Worm (Caenorhabditis elegans) whole organism, L4 larva: ENCODE results near the gene clec-212.

Experiments
- D1046.2 ChIP-seq: fragments of 200-800 bp; sonication (Bioruptor generic); IDR thresholded peaks from 2 replicates; pipeline ENCODE4 v1.3.6; 2022; ENCODE audit warnings: missing genetic modification characterization, missing compliant biosample characterization
- ZK337.2 ChIP-seq: fragments of 200-800 bp; sonication (Bioruptor generic); IDR thresholded peaks from 2 replicates; pipeline ENCODE4 v1.3.6; 2022; ENCODE audit warnings: missing genetic modification reagents, missing genetic modification characterization, missing compliant biosample characterization
- ZK546.5 ChIP-seq, 2 experiments: sonication (generic microtip); optimal IDR thresholded peaks; 2 replicates each; lab custom pipeline; 2017; ENCODE audit warnings: missing biosample characterization in 2 of 2, missing genetic modification characterization in 2 of 2
- aly-2 ChIP-seq: sonication (generic microtip); optimal IDR thresholded peaks from 2 replicates; lab custom pipeline; 2018; ENCODE audit warnings: missing biosample characterization, missing genetic modification characterization
- attf-4 ChIP-seq: sonication (generic microtip); optimal IDR thresholded peaks from 3 replicates; lab custom pipeline; 2017; ENCODE audit warnings: missing biosample characterization, missing genetic modification characterization
- ceh-44 ChIP-seq: fragments of 200-800 bp; sonication (Bioruptor generic); IDR thresholded peaks from 2 replicates; pipeline ENCODE4 v1.3.6; 2022; ENCODE audit warnings: missing genetic modification reagents, missing genetic modification characterization, missing compliant biosample characterization
- ctbp-1 ChIP-seq: fragments of 200-800 bp; sonication (Bioruptor generic); IDR thresholded peaks from 2 replicates; pipeline ENCODE4 v1.3.6; 2022; ENCODE audit warnings: missing genetic modification reagents, missing genetic modification characterization, missing compliant biosample characterization
- daf-12 ChIP-seq: fragments of 150-350 bp; optimal IDR thresholded peaks from 2 replicates; lab custom pipeline; 2014; ENCODE audit warnings: missing biosample characterization, missing genetic modification reagents, missing genetic modification characterization
- dpl-1 ChIP-seq: fragments of 150-350 bp; optimal IDR thresholded peaks from 2 replicates; lab custom pipeline; 2014; ENCODE audit warnings: missing biosample characterization, missing genetic modification reagents, missing genetic modification characterization
- dve-1 ChIP-seq: sonication (generic microtip); optimal IDR thresholded peaks from 2 replicates; lab custom pipeline; 2017; ENCODE audit warnings: antibody characterized with exemption, mild to moderate bottlenecking, missing genetic modification characterization, missing compliant biosample characterization; ENCODE audit not compliant: insufficient read depth
- egl-43 ChIP-seq: fragments of 200-800 bp; sonication (Bioruptor generic); IDR thresholded peaks from 2 replicates; pipeline ENCODE4 v1.3.6; 2022; ENCODE audit warnings: missing genetic modification reagents, missing genetic modification characterization, missing compliant biosample characterization
- hlh-11 ChIP-seq: fragments of 200-800 bp; sonication (Bioruptor generic); optimal IDR thresholded peaks from 2 replicates; lab custom pipeline; 2018; ENCODE audit warnings: mild to moderate bottlenecking, missing genetic modification characterization, missing compliant biosample characterization
- lin-15B ChIP-seq: fragments of 150-350 bp; sonication (generic microtip); optimal IDR thresholded peaks from 3 replicates; lab custom pipeline; 2014; ENCODE audit warnings: missing biosample characterization, missing genetic modification characterization
- lin-29 ChIP-seq: fragments of 200-800 bp; sonication (Bioruptor generic); IDR thresholded peaks from 2 replicates; pipeline ENCODE4 v1.3.6; 2022; ENCODE audit warnings: missing genetic modification reagents, missing genetic modification characterization, missing compliant biosample characterization
- lin-39 ChIP-seq: fragments of 150-350 bp; optimal IDR thresholded peaks from 2 replicates; lab custom pipeline; 2014; ENCODE audit warnings: missing biosample characterization, missing genetic modification reagents, missing genetic modification characterization
- lsy-2 ChIP-seq, 2 experiments: fragments of 150-350 bp in 1 of 2; sonication (generic microtip) in 1 of 2; optimal IDR thresholded peaks; 2 replicates each; lab custom pipeline; 2014 to 2017; ENCODE audit warnings: missing biosample characterization in 2 of 2, missing genetic modification characterization in 2 of 2
- nhr-10 ChIP-seq: fragments of 150-350 bp; optimal IDR thresholded peaks from 2 replicates; lab custom pipeline; 2014; ENCODE audit warnings: missing biosample characterization, missing genetic modification characterization
- nhr-102 ChIP-seq: sonication (generic microtip); optimal IDR thresholded peaks from 2 replicates; lab custom pipeline; 2016; ENCODE audit warnings: mild to moderate bottlenecking, missing genetic modification characterization, moderate library complexity, missing compliant biosample characterization
- nhr-28 ChIP-seq: fragments of 150-350 bp; optimal IDR thresholded peaks from 2 replicates; lab custom pipeline; 2014; ENCODE audit warnings: missing biosample characterization, missing genetic modification characterization
- nhr-6 ChIP-seq: fragments of 150-350 bp; optimal IDR thresholded peaks from 2 replicates; lab custom pipeline; 2014; ENCODE audit warnings: missing biosample characterization, missing genetic modification characterization
- pha-4 ChIP-seq, 2 experiments: fragments of 150-350 bp in 1 of 2; fragments of 200-800 bp in 1 of 2; sonication (Bioruptor generic) in 1 of 2; IDR thresholded peaks in 1 of 2; optimal IDR thresholded peaks in 1 of 2; 2 replicates each; pipeline versions ENCODE4 v1.3.6 to Lab custom; 2014 to 2022; ENCODE audit warnings: missing genetic modification characterization in 2 of 2, missing genetic modification reagents in 2 of 2, missing biosample characterization in 1 of 2, missing compliant biosample characterization in 1 of 2
- snpc-1.2 ChIP-seq: fragments of 200-800 bp; sonication (Bioruptor generic); IDR thresholded peaks from 2 replicates; pipeline ENCODE4 v1.3.6; 2022; ENCODE audit warnings: missing genetic modification reagents, missing genetic modification characterization, missing compliant biosample characterization
- snpc-4 ChIP-seq: fragments of 150-350 bp; optimal IDR thresholded peaks from 2 replicates; lab custom pipeline; 2014; ENCODE audit warnings: missing biosample characterization, missing genetic modification characterization
- tag-97 ChIP-seq: fragments of 200-800 bp; sonication (Bioruptor generic); IDR thresholded peaks from 2 replicates; pipeline ENCODE4 v1.3.6; 2022; ENCODE audit warnings: missing genetic modification characterization, missing compliant biosample characterization
- unc-130 ChIP-seq: sonication (generic microtip); optimal IDR thresholded peaks from 2 replicates; lab custom pipeline; 2016; ENCODE audit warnings: missing genetic modification reagents, missing genetic modification characterization, missing compliant biosample characterization
- unc-39 ChIP-seq: sonication (generic microtip); optimal IDR thresholded peaks from 2 replicates; lab custom pipeline; 2017; ENCODE audit warnings: missing biosample characterization, missing genetic modification characterization
- unc-62 ChIP-seq, 3 experiments: fragments of 150-350 bp in 1 of 3; sonication (generic microtip); optimal IDR thresholded peaks in 2 of 3; peaks in 1 of 3; 1 replicate in 1 of 3; 2 replicates in 2 of 3; lab custom pipeline; 2014 to 2017; ENCODE audit warnings: missing biosample characterization in 3 of 3, missing genetic modification characterization in 3 of 3, missing genetic modification reagents in 3 of 3, missing genotype in 1 of 3
- zfp-2 ChIP-seq: sonication (generic microtip); optimal IDR thresholded peaks from 2 replicates; lab custom pipeline; 2016; ENCODE audit warnings: mild to moderate bottlenecking, missing genetic modification characterization, missing compliant biosample characterization
- zfp-3 ChIP-seq: fragments of 200-800 bp; sonication (Bioruptor generic); conservative IDR thresholded peaks from 2 replicates; pipeline ENCODE4 v1.3.6; 2022; ENCODE audit warnings: missing genetic modification reagents, missing genetic modification characterization, missing compliant biosample characterization
- zip-11 ChIP-seq: fragments of 200-800 bp; sonication (Bioruptor generic); IDR thresholded peaks from 2 replicates; pipeline ENCODE4 v1.3.6; 2022; ENCODE audit warnings: missing genetic modification characterization, missing compliant biosample characterization
- ztf-11 ChIP-seq: fragments of 150-350 bp; optimal IDR thresholded peaks from 2 replicates; lab custom pipeline; 2014; ENCODE audit warnings: missing biosample characterization, missing genetic modification characterization

clec-212 gene

ce11 chrV:7570290-7570689 is at the start of gene clec-212:
TSS of gene clec-212 (minus strand) at chrV:7570390.
- TF ChIP-seq attf-4 (tag; lab: Kevin White, UChicago) = no peak
- TF ChIP-seq lin-39 = no peak
- TF ChIP-seq dve-1 (tag; lab: Kevin White, UChicago) = no peak
- no peak for TF ChIP-seq tag-97 (GFP tag; lab: Robert Waterston, UW)
- TF ChIP-seq snpc-1.2 (GFP tag; lab: Robert Waterston, UW) = no peak
- TF ChIP-seq lin-15B (tag; lab: Kevin White, UChicago) = no peak
- TF ChIP-seq lsy-2 (tag; optimal IDR thresholded peaks at IDR 0.05; lab: Kevin White, UChicago) = no peak
- no peak for TF ChIP-seq D1046.2
- no peak for TF ChIP-seq dpl-1 (GFP tag; lab: Kevin White, UChicago)
- TF ChIP-seq ceh-44 (GFP tag; lab: Robert Waterston, UW) = no peak
- no peak for TF ChIP-seq nhr-102
- no peak for TF ChIP-seq daf-12 (tag; lab: Kevin White, UChicago)
- TF ChIP-seq aly-2 = no peak
- TF ChIP-seq zip-11 (GFP tag; lab: Robert Waterston, UW) = no peak
- no peak for TF ChIP-seq nhr-10 (tag; lab: Kevin White, UChicago)
- TF ChIP-seq hlh-11 = no peak
- TF ChIP-seq unc-39 (tag; lab: Kevin White, UChicago) = no peak
- TF ChIP-seq zfp-2 = no peak
- TF ChIP-seq, all 104 proteins: peak for 0

- peak in 1 of 2 experiments; percentile 78 for TF ChIP-seq unc-62 (GFP tag; optimal IDR thresholded peaks at IDR 0.05 in 1 of 2; lab: Kevin White, UChicago)
- TF ChIP-seq unc-62 (tag; optimal IDR thresholded peaks at IDR 0.05; lab: Kevin White, UChicago) = no peak
- TF ChIP-seq zip-11 (GFP tag; lab: Robert Waterston, UW) = no peak
These were observed 47.9 kb upstream of the clec-212 start, which contains the start of gene C50E3.15 for ce11 chrV:7618114-7618513. TSS of gene C50E3.15 (plus strand) at chrV:7618414.

DNA sequence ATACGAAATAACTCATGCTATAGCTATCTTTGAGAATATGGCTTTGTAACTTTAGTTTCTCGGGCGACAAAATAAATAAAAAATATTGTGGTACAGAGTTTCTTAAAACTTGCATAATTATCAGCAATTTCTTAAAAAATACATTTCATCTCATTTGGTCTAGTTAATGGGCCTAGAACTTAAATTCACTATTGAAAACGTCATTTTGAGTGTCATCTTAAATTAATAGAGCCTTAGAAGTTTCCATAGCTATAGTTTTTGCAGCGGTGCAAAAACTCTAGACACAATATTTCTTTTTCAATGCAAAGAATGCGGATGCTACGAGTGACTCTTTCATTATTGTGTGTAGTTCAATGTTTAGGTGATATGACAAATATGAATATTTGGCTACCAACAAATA is 41.9 kb upstream of the clec-212 start, which contains the start of gene clec-215:
Gene clec-215 (plus strand): TSS at position 301 of the 400 bp plus-strand sequence.
- TF ChIP-seq unc-130 (no peak), pha-4 (GFP tag; IDR thresholded peaks at IDR 0.05; lab: Robert Waterston, UW) (no peak), pha-4 (tag; optimal IDR thresholded peaks at IDR 0.05; lab: Kevin White, UChicago) (no peak), nhr-6 (tag; lab: Kevin White, UChicago) (no peak), ZK546.5 (tag; optimal IDR thresholded peaks at IDR 0.05; lab: Kevin White, UChicago) (no peak), lin-29 (GFP tag; lab: Robert Waterston, UW) (no peak), ctbp-1 (GFP tag; lab: Robert Waterston, UW) (no peak), zfp-3 (GFP tag; lab: Robert Waterston, UW) (no peak)
- TF ChIP-seq, all 104 proteins: peak for 0

DNA sequence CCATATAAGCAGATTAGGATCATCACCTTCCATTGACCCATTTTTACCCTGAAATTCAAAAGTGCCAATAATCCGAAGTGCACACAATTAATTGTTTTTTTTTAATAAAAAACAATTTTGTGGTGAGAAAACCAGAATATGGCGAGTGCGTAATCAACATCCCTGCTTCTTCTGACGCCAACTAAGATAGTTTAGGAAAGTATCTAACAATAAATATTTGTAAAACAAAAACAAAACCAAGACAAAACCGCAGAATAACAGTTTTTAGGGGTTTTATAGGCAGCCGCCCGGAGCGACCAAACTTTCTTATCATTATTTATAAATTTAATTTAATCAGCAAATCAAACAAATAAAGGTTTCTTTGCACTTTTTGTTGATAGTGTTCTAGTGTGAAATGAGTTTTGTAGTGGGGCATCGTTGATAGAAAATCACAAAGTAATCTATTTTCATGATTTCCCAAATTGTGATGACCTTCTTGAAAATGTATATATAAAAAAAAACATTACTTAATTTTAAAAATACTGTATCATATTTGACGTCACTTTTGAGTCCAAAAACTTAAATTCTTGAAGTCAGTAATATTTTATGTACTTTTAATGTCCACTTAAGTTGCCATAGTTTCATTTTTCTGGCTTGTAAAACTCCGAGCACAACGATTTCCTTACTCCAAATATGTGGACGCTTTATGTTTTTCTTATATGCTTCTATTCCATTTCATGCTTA is 39.7 kb upstream of the clec-212 start, which contains the start of the genes folt-3 and clec-214:
Gene folt-3 (minus strand): TSS at position 51 of the 723 bp plus-strand sequence.
Gene clec-214 (plus strand): TSS at position 673 of the 723 bp plus-strand sequence.
- TF ChIP-seq nhr-28 (tag; lab: Kevin White, UChicago) (peak; percentile 80), ZK337.2 (GFP tag; lab: Robert Waterston, UW) (no peak)
- TF ChIP-seq, all 104 proteins: peak for 1

DNA sequence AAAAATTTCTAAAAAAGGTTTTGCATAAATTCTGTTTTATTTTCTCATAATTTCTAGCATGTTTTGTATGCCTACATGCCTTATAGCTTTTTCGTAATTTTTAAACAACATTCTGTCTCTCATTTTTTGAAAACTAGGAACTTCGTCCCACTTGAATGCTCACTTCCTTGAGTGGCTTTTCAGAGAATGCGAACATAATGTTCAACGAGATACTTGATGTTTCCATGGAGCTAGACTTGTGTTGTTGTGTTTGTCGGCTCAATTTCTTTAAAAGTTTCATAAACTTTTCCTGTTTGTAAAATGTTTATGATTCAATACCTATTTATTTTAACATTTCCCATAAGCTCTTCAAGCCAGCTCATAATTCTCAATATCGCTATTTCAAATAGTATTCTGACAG is 34.7 kb upstream of the clec-212 start, which contains the start of gene clec-213:
Gene clec-213 (plus strand): TSS at position 301 of the 400 bp plus-strand sequence.
- TF ChIP-seq ctbp-1 (GFP tag; lab: Robert Waterston, UW) (no peak), egl-43 (GFP tag; lab: Robert Waterston, UW) (no peak), ztf-11 (tag; lab: Kevin White, UChicago) (no peak), snpc-4 (tag; lab: Kevin White, UChicago) (no peak)
